Fruit fly (Drosophila melanogaster): ENCODE results near the gene CG31826.

DNA sequence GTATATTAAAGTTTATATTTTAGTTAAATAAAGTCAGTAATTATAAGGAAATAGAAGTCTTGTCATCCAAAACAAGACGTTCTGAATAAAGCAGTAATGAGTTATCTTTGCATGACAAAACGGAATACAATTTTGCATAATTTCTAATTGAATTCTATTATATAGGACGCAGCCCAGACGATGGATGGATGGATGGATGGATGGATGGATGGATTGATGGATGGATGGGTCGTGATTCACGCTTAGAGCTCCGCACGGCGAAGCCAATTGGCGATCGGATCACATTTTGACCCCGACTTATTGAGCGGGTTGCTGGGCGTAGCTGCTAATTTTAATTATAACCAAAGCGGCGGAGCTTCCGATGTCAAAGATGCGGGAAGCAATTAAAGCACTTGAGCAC lies 9.5 kb downstream of the CG31826 start:
- TF ChIP-seq rn (GFP tag; IDR thresholded peaks at IDR 0.05) = no peak
- no peak for TF ChIP-seq CG9948 (tag; optimal IDR thresholded peaks at IDR 0.05)
- no peak for TF ChIP-seq CG14655 (GFP tag; optimal IDR thresholded peaks at IDR 0.05)
- no peak for TF ChIP-seq fd96Ca (GFP tag; IDR thresholded peaks at IDR 0.05)
- TF ChIP-seq CG4496 (GFP tag; IDR thresholded peaks at IDR 0.05) = no peak
- no peak for TF ChIP-seq CG8301 (tag; optimal IDR thresholded peaks at IDR 0.05)
- TF ChIP-seq CG32121 (GFP tag; IDR thresholded peaks at IDR 0.05) = no peak
- TF ChIP-seq Pif1B (GFP tag; optimal IDR thresholded peaks at IDR 0.05) = no peak
- no peak for TF ChIP-seq CG13204 (GFP tag; optimal IDR thresholded peaks at IDR 0.05)
- no peak for TF ChIP-seq Snoo (tag; optimal IDR thresholded peaks at IDR 0.05)
- no peak for TF ChIP-seq CG15710 (tag; optimal IDR thresholded peaks at IDR 0.05)
- no peak for TF ChIP-seq EcR (GFP tag; optimal IDR thresholded peaks at IDR 0.05)
